Worm (Caenorhabditis elegans): ENCODE measurements around the gene C02D5.4.

DNA sequence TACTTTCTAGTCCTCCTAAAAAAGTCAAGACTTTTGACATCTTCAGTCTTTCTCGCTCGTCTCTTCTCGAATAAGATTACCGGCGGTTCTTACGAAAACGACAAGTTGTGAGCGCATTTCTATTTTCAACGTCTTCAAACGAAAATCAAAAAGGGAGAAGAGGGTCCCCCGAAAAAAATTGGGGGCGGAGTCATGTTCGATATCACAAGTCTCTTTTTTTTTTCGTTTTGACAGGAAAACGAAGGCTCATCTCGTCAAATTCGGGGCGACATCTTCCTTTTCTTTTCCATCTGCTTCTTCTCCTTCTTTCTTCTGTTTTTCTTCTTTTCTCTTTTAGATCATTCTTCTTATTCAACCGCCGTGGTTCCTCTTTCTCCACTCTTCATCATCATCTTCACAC, 18.1 kb upstream of the C02D5.4 start:
- TF ChIP-seq nhr-11 (tag; optimal IDR thresholded peaks at IDR 0.05), result no peak
- no peak for TF ChIP-seq crh-2 (tag; optimal IDR thresholded peaks at IDR 0.05)
- no peak for TF ChIP-seq zag-1 (tag; optimal IDR thresholded peaks at IDR 0.05)
- TF ChIP-seq lsy-2 (tag; optimal IDR thresholded peaks at IDR 0.05), result no peak
- TF ChIP-seq snpc-4 (tag; optimal IDR thresholded peaks at IDR 0.05), result no peak
- no peak for TF ChIP-seq blmp-1 (tag; optimal IDR thresholded peaks at IDR 0.05; ENCODE audit: insufficient read depth)
- TF ChIP-seq unc-62 (GFP tag; optimal IDR thresholded peaks at IDR 0.05), result no peak
- no peak for TF ChIP-seq aly-2 (tag; optimal IDR thresholded peaks at IDR 0.05)
- TF ChIP-seq lin-39 (tag; optimal IDR thresholded peaks at IDR 0.05), result no peak
- no peak for TF ChIP-seq ceh-82 (tag; optimal IDR thresholded peaks at IDR 0.05)
- TF ChIP-seq nhr-6 (tag; optimal IDR thresholded peaks at IDR 0.05), result no peak
- TF ChIP-seq alr-1 (tag; optimal IDR thresholded peaks at IDR 0.05), result no peak
- no peak for TF ChIP-seq lin-13 (GFP tag; optimal IDR thresholded peaks at IDR 0.05)
- TF ChIP-seq unc-39 (tag; optimal IDR thresholded peaks at IDR 0.05), result no peak

All from whole organism, L2 larva.